In the genomic region with DNA sequence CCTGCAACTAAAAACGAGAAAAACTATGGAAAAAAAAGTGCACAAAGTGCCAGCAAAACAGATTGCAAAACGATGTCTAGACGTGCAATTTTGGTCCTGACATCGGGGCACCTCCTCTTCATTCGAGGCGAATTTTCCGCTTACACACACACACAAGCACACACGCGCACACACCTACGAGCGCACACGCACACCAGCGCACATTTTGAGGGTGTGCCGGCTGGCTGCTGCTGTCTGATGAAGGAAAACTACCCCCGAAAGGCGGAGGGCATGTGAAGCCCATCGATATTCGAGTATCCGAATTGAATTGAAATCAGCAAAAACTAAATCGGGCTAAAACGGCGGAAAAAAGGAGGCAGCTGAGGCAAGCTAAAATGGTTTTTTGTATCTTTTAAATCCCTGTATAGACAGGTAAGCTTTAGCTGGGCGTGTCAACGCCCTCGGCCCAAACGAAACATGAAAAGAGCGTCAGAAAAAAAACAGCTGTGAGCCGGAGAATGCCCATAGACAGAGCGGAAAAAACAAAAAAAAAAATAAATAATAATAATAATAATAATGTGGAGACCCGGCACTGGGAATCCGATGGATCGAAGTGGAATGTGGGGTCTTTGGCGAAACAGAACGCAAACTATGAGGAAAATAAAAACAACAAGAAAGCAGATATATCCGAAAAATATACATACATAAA, we compare ENCODE assay signal across 1 fruit fly cellular context.
TF ChIP-seq lines count a peak whose summit lies in the region.

No protein-coding gene starts in this region.

TF ChIP-seq in whole organism, embryonic, 481 proteins besides CTCF, POLR2A, EP300 and RAD21 (continued from another document):
- TF ChIP-seq CG12071 (GFP tag; optimal IDR thresholded peaks at IDR 0.05; lab: Kevin White, UChicago) = no peak
- no peak for TF ChIP-seq NFAT (GFP tag; IDR thresholded peaks at IDR 0.05; lab: Robert Waterston, UW)
- no peak for TF ChIP-seq insv (GFP tag; optimal IDR thresholded peaks at IDR 0.05; lab: Kevin White, UChicago)
- no peak for TF ChIP-seq E2f1 (GFP tag; IDR thresholded peaks at IDR 0.05; lab: Robert Waterston, UW)
- TF ChIP-seq CG11456 (GFP tag; IDR thresholded peaks at IDR 0.05; lab: Robert Waterston, UW) = no peak
- TF ChIP-seq CG15073 (GFP tag; optimal IDR thresholded peaks at IDR 0.05; lab: Kevin White, UChicago) = no peak
- no peak for TF ChIP-seq CG14014 (GFP tag; IDR thresholded peaks at IDR 0.05; lab: Robert Waterston, UW)
- no peak for TF ChIP-seq CG3838 (GFP tag; optimal IDR thresholded peaks at IDR 0.05; lab: Kevin White, UChicago)
- peak; percentile 63 for TF ChIP-seq cg (GFP tag; optimal IDR thresholded peaks at IDR 0.05; lab: Kevin White, UChicago)
- TF ChIP-seq pnt (GFP tag; optimal IDR thresholded peaks at IDR 0.05; lab: Kevin White, UChicago) = no peak
- TF ChIP-seq pfk (GFP tag; optimal IDR thresholded peaks at IDR 0.05; lab: Kevin White, UChicago) = no peak
- no peak for TF ChIP-seq org-1 (GFP tag; optimal IDR thresholded peaks at IDR 0.05; lab: Kevin White, UChicago)
- TF ChIP-seq CG17328 (GFP tag; IDR thresholded peaks at IDR 0.05; lab: Robert Waterston, UW) = no peak
- no peak for TF ChIP-seq CG6254 (GFP tag; optimal IDR thresholded peaks at IDR 0.05; lab: Kevin White, UChicago)
- no peak for TF ChIP-seq eve (GFP tag; optimal IDR thresholded peaks at IDR 0.05; lab: Kevin White, UChicago)
- no peak for TF ChIP-seq CG17568 (GFP tag; optimal IDR thresholded peaks at IDR 0.05; lab: Kevin White, UChicago)
- no peak for TF ChIP-seq CG2202 (tag; optimal IDR thresholded peaks at IDR 0.05; lab: Kevin White, UChicago)
- no peak for TF ChIP-seq CG7745 (tag; optimal IDR thresholded peaks at IDR 0.05; lab: Kevin White, UChicago)
- no peak for TF ChIP-seq CG6683 (GFP tag; optimal IDR thresholded peaks at IDR 0.05; lab: Kevin White, UChicago)
- TF ChIP-seq CG4328 (GFP tag; optimal IDR thresholded peaks at IDR 0.05; lab: Kevin White, UChicago) = no peak
- TF ChIP-seq Scr (GFP tag; IDR thresholded peaks at IDR 0.05; lab: Robert Waterston, UW; ENCODE audit: partially characterized antibody) = no peak
- TF ChIP-seq CG4730 (GFP tag; IDR thresholded peaks at IDR 0.05; lab: Robert Waterston, UW) = no peak
- TF ChIP-seq CG12391 (tag; optimal IDR thresholded peaks at IDR 0.05; lab: Kevin White, UChicago) = no peak
- TF ChIP-seq Meics (GFP tag; optimal IDR thresholded peaks at IDR 0.05; lab: Kevin White, UChicago) = no peak
- no peak for TF ChIP-seq zen2 (GFP tag; IDR thresholded peaks at IDR 0.05; lab: Robert Waterston, UW; ENCODE audit: partially characterized antibody)
- no peak for TF ChIP-seq Sry-β (GFP tag; optimal IDR thresholded peaks at IDR 0.05; lab: Kevin White, UChicago)
- no peak for TF ChIP-seq tap (tag; optimal IDR thresholded peaks at IDR 0.05; lab: Kevin White, UChicago)
- no peak for TF ChIP-seq fu2 (GFP tag; optimal IDR thresholded peaks at IDR 0.05; lab: Kevin White, UChicago)
- TF ChIP-seq Gsc (GFP tag; IDR thresholded peaks at IDR 0.05; lab: Robert Waterston, UW) = no peak
- TF ChIP-seq CG4360 (GFP tag; IDR thresholded peaks at IDR 0.05; lab: Robert Waterston, UW) = 0 out of 2 replicates have a peak, but pooled peaks have one; percentile 28
- no peak for TF ChIP-seq br (optimal IDR thresholded peaks at IDR 0.05; lab: Kevin White, UChicago)
- no peak for TF ChIP-seq Max (GFP tag; optimal IDR thresholded peaks at IDR 0.05; lab: Kevin White, UChicago)
- no peak for TF ChIP-seq NC2α (GFP tag; optimal IDR thresholded peaks at IDR 0.05; lab: Kevin White, UChicago)
- TF ChIP-seq CG10654 (GFP tag; optimal IDR thresholded peaks at IDR 0.05; lab: Kevin White, UChicago) = no peak
- TF ChIP-seq CG14667 (GFP tag; IDR thresholded peaks at IDR 0.05; lab: Robert Waterston, UW) = no peak
- TF ChIP-seq shn (GFP tag; optimal IDR thresholded peaks at IDR 0.05; lab: Kevin White, UChicago) = no peak
- TF ChIP-seq CG5180 (GFP tag; optimal IDR thresholded peaks at IDR 0.05; lab: Kevin White, UChicago) = no peak
- TF ChIP-seq lmd (GFP tag; IDR thresholded peaks at IDR 0.05; lab: Robert Waterston, UW) = no peak
- TF ChIP-seq sna (GFP tag; IDR thresholded peaks at IDR 0.05; lab: Robert Waterston, UW; ENCODE audit: partially characterized antibody) = no peak
- no peak for TF ChIP-seq CG1832 (GFP tag; optimal IDR thresholded peaks at IDR 0.05; lab: Kevin White, UChicago)
- TF ChIP-seq CG13894 (tag; optimal IDR thresholded peaks at IDR 0.05; lab: Kevin White, UChicago) = peak; percentile 99
- TF ChIP-seq Hmx (GFP tag; optimal IDR thresholded peaks at IDR 0.05; lab: Kevin White, UChicago) = no peak
- TF ChIP-seq Ets65A (GFP tag; lab: Kevin White, UChicago) = no peak
- TF ChIP-seq knrl (GFP tag; IDR thresholded peaks at IDR 0.05; lab: Robert Waterston, UW; ENCODE audit: partially characterized antibody) = no peak
- no peak for TF ChIP-seq CG11398 (GFP tag; optimal IDR thresholded peaks at IDR 0.05; lab: Kevin White, UChicago)
- no peak for TF ChIP-seq Blimp-1 (GFP tag; optimal IDR thresholded peaks at IDR 0.05; lab: Kevin White, UChicago)
- no peak for TF ChIP-seq yki (optimal IDR thresholded peaks at IDR 0.05; lab: Kevin White, UChicago)
- TF ChIP-seq CG10366 (GFP tag; IDR thresholded peaks at IDR 0.05; lab: Robert Waterston, UW) = no peak
- TF ChIP-seq gro (GFP tag; optimal IDR thresholded peaks at IDR 0.05; lab: Kevin White, UChicago) = no peak
- peak; percentile 90 for TF ChIP-seq Hr39 (optimal IDR thresholded peaks at IDR 0.05; lab: Kevin White, UChicago)
- no peak for TF ChIP-seq CG33557 (GFP tag; optimal IDR thresholded peaks at IDR 0.05; lab: Kevin White, UChicago)
- TF ChIP-seq CkIIα-i1 (GFP tag; IDR thresholded peaks at IDR 0.05; lab: Robert Waterston, UW) = no peak
- no peak for TF ChIP-seq sisA (GFP tag; IDR thresholded peaks at IDR 0.05; lab: Robert Waterston, UW)
- no peak for TF ChIP-seq Side (GFP tag; optimal IDR thresholded peaks at IDR 0.05; lab: Kevin White, UChicago)
- TF ChIP-seq Dip3 (GFP tag; optimal IDR thresholded peaks at IDR 0.05; lab: Kevin White, UChicago) = no peak
- TF ChIP-seq CG18011 (GFP tag; optimal IDR thresholded peaks at IDR 0.05; lab: Kevin White, UChicago) = no peak
